Fruit fly (Drosophila melanogaster) whole organism, embryonic: ENCODE measurements around the gene CG4461.

Source experiments
- Antp ChIP-seq: fragments of 200-800 bp; sonication (Bioruptor generic); optimal IDR thresholded peaks from 3 replicates; lab custom pipeline; 2016; ENCODE audit warnings: missing biosample characterization, missing genetic modification characterization
- Blimp-1 ChIP-seq: fragments of 200-800 bp; sonication (Bioruptor generic); optimal IDR thresholded peaks from 3 replicates; lab custom pipeline; 2018; ENCODE audit warnings: missing biosample characterization, missing genetic modification characterization, mild to moderate bottlenecking, moderate library complexity, missing genetic modification reagents
- CG10543 ChIP-seq: fragments of 200-800 bp; sonication (Bioruptor generic); optimal IDR thresholded peaks from 3 replicates; lab custom pipeline; 2017; ENCODE audit warnings: missing biosample characterization, mild to moderate bottlenecking, missing genetic modification characterization, moderate library complexity
- CG11093 ChIP-seq: fragments of 200-800 bp; sonication (Bioruptor generic); IDR thresholded peaks from 3 replicates; pipeline ENCODE4 v1.3.6; 2022; ENCODE audit warnings: missing biosample characterization, missing genetic modification characterization
- CG11560 ChIP-seq: fragments of 200-800 bp; sonication (Bioruptor generic); IDR thresholded peaks from 3 replicates; pipeline ENCODE4 v1.3.6; 2022; ENCODE audit warnings: missing biosample characterization, missing genetic modification characterization
- CG12769 ChIP-seq: fragments of 200-800 bp; sonication (Bioruptor generic); optimal IDR thresholded peaks from 2 replicates; lab custom pipeline; 2019; ENCODE audit warnings: missing biosample characterization, mild to moderate bottlenecking, missing genetic modification characterization, moderate library complexity
- CG14860 ChIP-seq: fragments of 200-800 bp; sonication (Bioruptor generic); IDR thresholded peaks from 3 replicates; pipeline ENCODE4 v1.3.6; 2022; ENCODE audit warnings: missing biosample characterization, missing genetic modification characterization; ENCODE audit not compliant: partially characterized antibody
- CG17361 ChIP-seq: fragments of 200-800 bp; sonication (Bioruptor generic); IDR thresholded peaks from 3 replicates; pipeline ENCODE4 v1.3.6; 2022; ENCODE audit warnings: missing biosample characterization, missing genetic modification characterization
- CG18619 ChIP-seq: fragments of 200-800 bp; sonication (Bioruptor generic); optimal IDR thresholded peaks from 3 replicates; lab custom pipeline; 2017; ENCODE audit warnings: missing biosample characterization, mild to moderate bottlenecking, missing genetic modification characterization
- CG31388 ChIP-seq: fragments of 200-800 bp; sonication (Bioruptor generic); optimal IDR thresholded peaks from 2 replicates; lab custom pipeline; 2016; ENCODE audit warnings: missing biosample characterization, missing genetic modification characterization
- CG32532 ChIP-seq: fragments of 200-800 bp; sonication (Bioruptor generic); IDR thresholded peaks from 2 replicates; pipeline ENCODE4 v1.3.6; 2022; ENCODE audit warnings: missing biosample characterization, missing genetic modification characterization
- CG32772 ChIP-seq: fragments of 200-800 bp; sonication (Bioruptor generic); IDR thresholded peaks from 2 replicates; pipeline ENCODE4 v1.3.6; 2022; ENCODE audit warnings: missing biosample characterization, missing genetic modification characterization
- CG4854 ChIP-seq: fragments of 200-800 bp; sonication (Bioruptor generic); optimal IDR thresholded peaks from 2 replicates; lab custom pipeline; 2016; ENCODE audit warnings: missing biosample characterization, missing genetic modification characterization, inconsistent platforms
- CG6175 ChIP-seq: fragments of 200-800 bp; sonication (Bioruptor generic); IDR thresholded peaks from 3 replicates; pipeline ENCODE4 v1.3.6; 2022; ENCODE audit warnings: missing biosample characterization, missing genetic modification characterization
- CG7271 ChIP-seq: fragments of 200-800 bp; sonication (Bioruptor generic); optimal IDR thresholded peaks from 2 replicates; lab custom pipeline; 2018; ENCODE audit warnings: missing biosample characterization, mild to moderate bottlenecking, missing genetic modification characterization, moderate library complexity
- CG7987 ChIP-seq: fragments of 200-800 bp; sonication (Bioruptor generic); optimal IDR thresholded peaks from 2 replicates; lab custom pipeline; 2018; ENCODE audit warnings: missing biosample characterization, mild to moderate bottlenecking, missing genetic modification characterization, moderate library complexity
- CG8089 ChIP-seq: fragments of 200-800 bp; sonication (Bioruptor generic); optimal IDR thresholded peaks from 3 replicates; lab custom pipeline; 2016; ENCODE audit warnings: missing biosample characterization, missing genetic modification characterization
- CoRest ChIP-seq: fragments of 200-800 bp; sonication (Bioruptor generic); optimal IDR thresholded peaks from 3 replicates; lab custom pipeline; 2018; ENCODE audit warnings: missing biosample characterization, mild to moderate bottlenecking, missing genetic modification characterization, moderate library complexity
- D ChIP-seq, 2 experiments: fragments of 200-800 bp in 1 of 2; fragments of >200 bp in 1 of 2; sonication (Bioruptor generic) in 1 of 2; optimal IDR thresholded peaks; 2 replicates in 1 of 2; 3 replicates in 1 of 2; lab custom pipeline; 2017; ENCODE audit warnings: mild to moderate bottlenecking in 1 of 2, missing biosample characterization in 1 of 2, missing genetic modification characterization in 1 of 2, missing genetic modification reagents in 1 of 2
- Dip2 ChIP-seq: fragments of 200-800 bp; sonication (Bioruptor generic); IDR thresholded peaks from 2 replicates; pipeline ENCODE4 v1.3.6; 2022; ENCODE audit warnings: missing biosample characterization, missing genetic modification characterization
- Dip3 ChIP-seq: fragments of 200-800 bp; sonication (Bioruptor generic); optimal IDR thresholded peaks from 3 replicates; lab custom pipeline; 2016; ENCODE audit warnings: missing biosample characterization, missing genetic modification characterization
- Doc3 ChIP-seq: fragments of 200-800 bp; sonication (Bioruptor generic); IDR thresholded peaks from 3 replicates; pipeline ENCODE4 v1.3.6; 2022; ENCODE audit warnings: missing biosample characterization, missing genetic modification characterization; ENCODE audit not compliant: partially characterized antibody
- Hmr ChIP-seq: fragments of 200-800 bp; sonication (Bioruptor generic); optimal IDR thresholded peaks from 3 replicates; lab custom pipeline; 2017; ENCODE audit warnings: mild to moderate bottlenecking, missing biosample characterization, missing genetic modification reagents, missing genetic modification characterization
- Lim3 ChIP-seq: fragments of 200-800 bp; sonication (Bioruptor generic); IDR thresholded peaks from 2 replicates; pipeline ENCODE4 v1.3.6; 2022; ENCODE audit warnings: missing biosample characterization, missing genetic modification characterization
- Lpt ChIP-seq: fragments of >200 bp; optimal IDR thresholded peaks from 2 replicates; lab custom pipeline; 2018; ENCODE audit warnings: missing biosample characterization, missing genetic modification characterization
- Med ChIP-seq: fragments of 200-800 bp; sonication (Bioruptor generic); peaks from one replicate; lab custom pipeline; 2016; ENCODE audit warnings: missing biosample characterization, missing genetic modification characterization, mild to moderate bottlenecking, inconsistent platforms, moderate library complexity
- Pdp1 ChIP-seq, 2 experiments: fragments of 200-800 bp; sonication (Bioruptor generic); optimal IDR thresholded peaks; 3 replicates each; lab custom pipeline; 2016; ENCODE audit warnings: missing biosample characterization in 2 of 2, missing genetic modification characterization in 2 of 2, mild to moderate bottlenecking in 1 of 2, moderate library complexity in 1 of 2
- Ravus ChIP-seq: fragments of 200-800 bp; sonication (Bioruptor generic); IDR thresholded peaks from 2 replicates; pipeline ENCODE4 v1.3.6; 2022; ENCODE audit warnings: missing biosample characterization, missing genetic modification characterization
- Usf ChIP-seq: fragments of 200-800 bp; sonication (Bioruptor generic); optimal IDR thresholded peaks from 2 replicates; lab custom pipeline; 2017; ENCODE audit warnings: missing genotype, missing biosample characterization, missing genetic modification characterization
- Xrp1 ChIP-seq: fragments of 200-800 bp; sonication (Bioruptor generic); IDR thresholded peaks from 2 replicates; pipeline ENCODE4 v1.3.6; 2022; ENCODE audit warnings: missing biosample characterization, missing genetic modification characterization
- ab ChIP-seq: fragments of 200-800 bp; sonication (Bioruptor generic); optimal IDR thresholded peaks from 2 replicates; lab custom pipeline; 2016; ENCODE audit warnings: missing biosample characterization, missing genetic modification characterization
- ash1 ChIP-seq: fragments of 200-800 bp; sonication (Bioruptor generic); optimal IDR thresholded peaks from 2 replicates; lab custom pipeline; 2018; ENCODE audit warnings: missing biosample characterization, mild to moderate bottlenecking, missing genetic modification characterization
- btn ChIP-seq: fragments of 200-800 bp; sonication (Bioruptor generic); optimal IDR thresholded peaks from 2 replicates; lab custom pipeline; 2016; ENCODE audit warnings: missing biosample characterization, missing genetic modification characterization
- cg ChIP-seq: fragments of 200-800 bp; sonication (Bioruptor generic); optimal IDR thresholded peaks from 3 replicates; lab custom pipeline; 2019; ENCODE audit warnings: missing biosample characterization, mild to moderate bottlenecking, missing genetic modification characterization, moderate library complexity
- chn ChIP-seq: fragments of 200-800 bp; sonication (Bioruptor generic); optimal IDR thresholded peaks from 2 replicates; lab custom pipeline; 2016; ENCODE audit warnings: missing biosample characterization, missing genetic modification characterization
- corto ChIP-seq: fragments of 200-800 bp; sonication (Bioruptor generic); optimal IDR thresholded peaks from 2 replicates; lab custom pipeline; 2016; ENCODE audit warnings: missing biosample characterization, mild to moderate bottlenecking, missing genetic modification characterization, moderate library complexity
- disco-r ChIP-seq: fragments of 200-800 bp; sonication (Bioruptor generic); optimal IDR thresholded peaks from 2 replicates; lab custom pipeline; 2016; ENCODE audit warnings: missing biosample characterization, missing genetic modification characterization
- dmrt99B ChIP-seq: fragments of 200-800 bp; sonication (Bioruptor generic); optimal IDR thresholded peaks from 2 replicates; lab custom pipeline; 2018; ENCODE audit warnings: missing biosample characterization, mild to moderate bottlenecking, missing genetic modification characterization, moderate library complexity
- exex ChIP-seq: fragments of 200-800 bp; sonication (Bioruptor generic); optimal IDR thresholded peaks from 4 replicates; lab custom pipeline; 2018; ENCODE audit warnings: missing biosample characterization, mild to moderate bottlenecking, missing genetic modification characterization, moderate library complexity
- kni ChIP-seq: fragments of 200-800 bp; sonication (Bioruptor generic); optimal IDR thresholded peaks from 3 replicates; lab custom pipeline; 2017; ENCODE audit warnings: mild to moderate bottlenecking, missing biosample characterization, missing genetic modification reagents, missing genetic modification characterization
- lab ChIP-seq: fragments of 200-800 bp; sonication (Bioruptor generic); optimal IDR thresholded peaks from 3 replicates; lab custom pipeline; 2017; ENCODE audit warnings: missing biosample characterization, missing genetic modification characterization, mild to moderate bottlenecking, moderate library complexity, missing genetic modification reagents
- lmd ChIP-seq: fragments of 200-800 bp; sonication (Bioruptor generic); IDR thresholded peaks from 2 replicates; pipeline ENCODE4 v1.3.6; 2022; ENCODE audit warnings: missing biosample characterization, missing genetic modification characterization
- nmo ChIP-seq: fragments of 200-800 bp; sonication (Bioruptor generic); optimal IDR thresholded peaks from 2 replicates; lab custom pipeline; 2018; ENCODE audit warnings: missing biosample characterization, mild to moderate bottlenecking, missing genetic modification characterization, moderate library complexity
- pnt ChIP-seq: fragments of 200-800 bp; sonication (Bioruptor generic); optimal IDR thresholded peaks from 3 replicates; lab custom pipeline; 2016; ENCODE audit warnings: missing biosample characterization, missing genetic modification characterization
- ranshi ChIP-seq: fragments of 200-800 bp; sonication (Bioruptor generic); IDR thresholded peaks from 2 replicates; pipeline ENCODE4 v1.3.6; 2022; ENCODE audit warnings: missing biosample characterization, missing genetic modification characterization
- run ChIP-seq: fragments of 200-800 bp; sonication (Bioruptor generic); optimal IDR thresholded peaks from 3 replicates; lab custom pipeline; 2018; ENCODE audit warnings: missing biosample characterization, mild to moderate bottlenecking, missing genetic modification characterization
- ssp ChIP-seq: fragments of 200-800 bp; sonication (Bioruptor generic); IDR thresholded peaks from 2 replicates; pipeline ENCODE4 v1.3.6; 2022; ENCODE audit warnings: missing biosample characterization, missing genetic modification characterization
- stc ChIP-seq: fragments of 200-800 bp; sonication (Bioruptor generic); IDR thresholded peaks from 2 replicates; pipeline ENCODE4 v1.3.6; 2022; ENCODE audit warnings: missing biosample characterization, missing genetic modification characterization
- stwl ChIP-seq: fragments of 200-800 bp; sonication (Bioruptor generic); optimal IDR thresholded peaks from 3 replicates; lab custom pipeline; 2018; ENCODE audit warnings: missing biosample characterization, mild to moderate bottlenecking, missing genetic modification characterization, moderate library complexity
- ttk ChIP-seq: fragments of 200-800 bp; sonication (Bioruptor generic); IDR thresholded peaks from 2 replicates; pipeline ENCODE4 v2.1.2; 2022; ENCODE audit warnings: missing biosample characterization, missing genetic modification characterization
- twi ChIP-seq: fragments of 200-800 bp; optimal IDR thresholded peaks from 2 replicates; lab custom pipeline; 2019; ENCODE audit warnings: missing biosample characterization, mild to moderate bottlenecking, missing genetic modification characterization, moderate library complexity

CG4461 gene

dm6 chr3L:9425838-9426237 is 50.6 kb downstream of the CG4461 start (continued):
- TF ChIP-seq Med (GFP tag; lab: Kevin White, UChicago), result peak; percentile 69
- no peak for TF ChIP-seq CG7271
- no peak for TF ChIP-seq CG8089 (GFP tag; lab: Kevin White, UChicago)
- no peak for TF ChIP-seq Dip2
- TF ChIP-seq CG32532 (GFP tag; lab: Robert Waterston, UW), result peak; percentile 16; the same call in 1 of the 2 replicates
- no peak for TF ChIP-seq ttk (GFP tag; lab: Robert Waterston, UW)
- no peak for TF ChIP-seq CG14860 (GFP tag; lab: Robert Waterston, UW)
- no peak for TF ChIP-seq corto (GFP tag; lab: Kevin White, UChicago)
- no peak for TF ChIP-seq CG7987 (GFP tag; lab: Kevin White, UChicago)
- TF ChIP-seq Usf (GFP tag; lab: Kevin White, UChicago), result no peak
- peak; percentile 9 for TF ChIP-seq Blimp-1 (GFP tag; lab: Kevin White, UChicago)
- no peak for TF ChIP-seq CoRest (tag; lab: Kevin White, UChicago)
- no peak for TF ChIP-seq kni (GFP tag; lab: Kevin White, UChicago)
- no peak for TF ChIP-seq Ravus (GFP tag; lab: Robert Waterston, UW)
- TF ChIP-seq stwl (tag; lab: Kevin White, UChicago), result peak; percentile 37
- no peak for TF ChIP-seq pnt (GFP tag; lab: Kevin White, UChicago)
- no peak for TF ChIP-seq Lim3 (GFP tag; lab: Robert Waterston, UW)
- peak; percentile 16 for TF ChIP-seq nmo (GFP tag; lab: Kevin White, UChicago)
- no peak for TF ChIP-seq CG12769 (tag; lab: Kevin White, UChicago)
- TF ChIP-seq btn (GFP tag; lab: Kevin White, UChicago), result no peak
- TF ChIP-seq Antp, result no peak
- TF ChIP-seq lab, result peak; percentile 40
- no peak for TF ChIP-seq run (tag; lab: Kevin White, UChicago)
- TF ChIP-seq CG6175, result no peak
- no peak for TF ChIP-seq Dip3 (GFP tag; lab: Kevin White, UChicago)
- TF ChIP-seq stc, result peak; percentile 17; the same call in 1 of the 2 replicates
- TF ChIP-seq CG32772 (GFP tag; lab: Robert Waterston, UW), result no peak
- TF ChIP-seq cg (GFP tag; lab: Kevin White, UChicago), result no peak
- peak in 1 of 2 experiments; percentile 73 for TF ChIP-seq Pdp1 (GFP tag; optimal IDR thresholded peaks at IDR 0.05; lab: Kevin White, UChicago)
- peak; percentile 26 for TF ChIP-seq dmrt99B
- no peak for TF ChIP-seq Lpt (GFP tag; lab: Kevin White, UChicago)
- peak; percentile 14; the same call in 1 of the 2 replicates for TF ChIP-seq Xrp1 (GFP tag; lab: Robert Waterston, UW)
- TF ChIP-seq CG18619 (GFP tag; lab: Kevin White, UChicago), result no peak
- TF ChIP-seq ranshi, result no peak
- no peak for TF ChIP-seq D (optimal IDR thresholded peaks at IDR 0.05; lab: Kevin White, UChicago)
- no peak for TF ChIP-seq D (GFP tag; optimal IDR thresholded peaks at IDR 0.05; lab: Kevin White, UChicago)
- peak; percentile 14 for TF ChIP-seq Hmr (GFP tag; lab: Kevin White, UChicago)
- TF ChIP-seq ab (GFP tag; lab: Kevin White, UChicago), result no peak
- no peak for TF ChIP-seq Doc3 (GFP tag; lab: Robert Waterston, UW)
- TF ChIP-seq CG11560, result no peak
- TF ChIP-seq CG31388 (GFP tag; lab: Kevin White, UChicago), result no peak
- TF ChIP-seq ssp (GFP tag; lab: Robert Waterston, UW), result no peak
- TF ChIP-seq CG17361 (GFP tag; lab: Robert Waterston, UW), result no peak
- no peak for TF ChIP-seq CG11093 (GFP tag; lab: Robert Waterston, UW)
- TF ChIP-seq CG10543, result no peak
- TF ChIP-seq exex (tag; lab: Kevin White, UChicago), result no peak
- TF ChIP-seq lmd, result peak; percentile 18; the same call in 1 of the 2 replicates
- TF ChIP-seq chn (GFP tag; lab: Kevin White, UChicago), result no peak
- TF ChIP-seq disco-r (GFP tag; lab: Kevin White, UChicago), result no peak
- TF ChIP-seq CG4854 (GFP tag; lab: Kevin White, UChicago), result no peak
- TF ChIP-seq ash1 (GFP tag; lab: Kevin White, UChicago), result no peak
- TF ChIP-seq twi (tag; lab: Kevin White, UChicago), result no peak
